Worm (Caenorhabditis elegans) whole organism, L2 larva: ENCODE data around the gene hmt-1.
A peak's percentile ranks its signal among the peaks of the same experiment; 100 is the strongest.

Source experiments
- F13H6.1 ChIP-seq: sonication (generic microtip); optimal IDR thresholded peaks from 2 replicates; lab custom pipeline; 2016; ENCODE audit warnings: missing genetic modification characterization, missing compliant biosample characterization
- R02D3.7 ChIP-seq: fragments of 150-350 bp; optimal IDR thresholded peaks from 2 replicates; lab custom pipeline; 2014; ENCODE audit warnings: missing biosample characterization, missing genetic modification characterization
- ZK546.5 ChIP-seq: sonication (generic microtip); optimal IDR thresholded peaks from 2 replicates; lab custom pipeline; 2017; ENCODE audit warnings: missing biosample characterization, missing genetic modification characterization
- alr-1 ChIP-seq: fragments of 150-350 bp; optimal IDR thresholded peaks from 2 replicates; lab custom pipeline; 2014; ENCODE audit warnings: missing biosample characterization, missing genetic modification characterization
- ama-1 ChIP-seq: fragments of 150-350 bp; optimal IDR thresholded peaks from 2 replicates; lab custom pipeline; 2018; ENCODE audit warnings: inconsistent platforms
- blmp-1 ChIP-seq: sonication (generic microtip); optimal IDR thresholded peaks from 2 replicates; lab custom pipeline; 2017; ENCODE audit warnings: missing genetic modification characterization, mild to moderate bottlenecking, missing compliant biosample characterization, antibody characterized with exemption, moderate library complexity; ENCODE audit not compliant: insufficient read depth
- ceh-82 ChIP-seq: fragments of 150-350 bp; optimal IDR thresholded peaks from 2 replicates; lab custom pipeline; 2014; ENCODE audit warnings: missing biosample characterization, missing genetic modification characterization
- crh-2 ChIP-seq: sonication (generic microtip); optimal IDR thresholded peaks from 2 replicates; lab custom pipeline; 2017; ENCODE audit warnings: missing biosample characterization, missing genetic modification characterization
- egl-27 ChIP-seq: sonication (generic microtip); optimal IDR thresholded peaks from 3 replicates; lab custom pipeline; 2017; ENCODE audit warnings: missing biosample characterization, missing genetic modification reagents, missing genetic modification characterization
- elt-3 ChIP-seq: sonication (generic microtip); optimal IDR thresholded peaks from 2 replicates; lab custom pipeline; 2017; ENCODE audit warnings: missing biosample characterization, missing genetic modification characterization
- fos-1 ChIP-seq: fragments of 150-350 bp; optimal IDR thresholded peaks from 2 replicates; lab custom pipeline; 2014; ENCODE audit warnings: missing biosample characterization, missing genetic modification characterization
- lin-39 ChIP-seq: fragments of 150-350 bp; optimal IDR thresholded peaks from 2 replicates; lab custom pipeline; 2014; ENCODE audit warnings: missing biosample characterization, missing genetic modification reagents, missing genetic modification characterization
- mbf-1 ChIP-seq: sonication (generic microtip); optimal IDR thresholded peaks from 2 replicates; lab custom pipeline; 2017; ENCODE audit warnings: missing biosample characterization, missing genetic modification characterization
- mdl-1 ChIP-seq, 2 experiments: fragments of 150-350 bp in 1 of 2; sonication (generic microtip) in 1 of 2; optimal IDR thresholded peaks; 2 replicates each; lab custom pipeline; 2017; ENCODE audit warnings: missing biosample characterization in 2 of 2, missing genetic modification characterization in 2 of 2
- nhr-10 ChIP-seq: sonication (generic microtip); optimal IDR thresholded peaks from 2 replicates; lab custom pipeline; 2017; ENCODE audit warnings: missing biosample characterization, missing genetic modification characterization
- nhr-12 ChIP-seq: fragments of 150-350 bp; optimal IDR thresholded peaks from 2 replicates; lab custom pipeline; 2014; ENCODE audit warnings: missing biosample characterization, missing genetic modification characterization
- nhr-129 ChIP-seq: fragments of 150-350 bp; optimal IDR thresholded peaks from 2 replicates; lab custom pipeline; 2014; ENCODE audit warnings: missing biosample characterization, missing genetic modification characterization
- nhr-21 ChIP-seq: fragments of 150-350 bp; optimal IDR thresholded peaks from 2 replicates; lab custom pipeline; 2014; ENCODE audit warnings: missing biosample characterization, missing genetic modification characterization
- nhr-237 ChIP-seq: fragments of 150-350 bp; optimal IDR thresholded peaks from 2 replicates; lab custom pipeline; 2014; ENCODE audit warnings: missing biosample characterization, missing genetic modification characterization
- nhr-25 ChIP-seq: fragments of 150-350 bp; sonication (generic microtip); optimal IDR thresholded peaks from 3 replicates; lab custom pipeline; 2014; ENCODE audit warnings: missing biosample characterization, missing genetic modification characterization
- nhr-6 ChIP-seq: fragments of 150-350 bp; optimal IDR thresholded peaks from 2 replicates; lab custom pipeline; 2014; ENCODE audit warnings: missing biosample characterization, missing genetic modification characterization
- nhr-77 ChIP-seq: fragments of 150-350 bp; optimal IDR thresholded peaks from 2 replicates; lab custom pipeline; 2014; ENCODE audit warnings: missing biosample characterization, missing genetic modification characterization
- peb-1 ChIP-seq: fragments of 150-350 bp; optimal IDR thresholded peaks from 2 replicates; lab custom pipeline; 2014; ENCODE audit warnings: missing biosample characterization, missing genetic modification characterization
- skn-1 ChIP-seq: sonication (generic microtip); optimal IDR thresholded peaks from 2 replicates; lab custom pipeline; 2017; ENCODE audit warnings: missing biosample characterization, missing genetic modification characterization
- sma-3 ChIP-seq: sonication (generic microtip); optimal IDR thresholded peaks from 2 replicates; lab custom pipeline; 2016; ENCODE audit warnings: missing genetic modification reagents, missing genetic modification characterization, missing compliant biosample characterization
- sma-9 ChIP-seq, 2 experiments: fragments of 150-350 bp in 1 of 2; sonication (generic microtip) in 1 of 2; optimal IDR thresholded peaks; 2 replicates each; lab custom pipeline; 2014 to 2016; ENCODE audit warnings: missing genetic modification characterization in 2 of 2, mild to moderate bottlenecking in 1 of 2, missing biosample characterization in 1 of 2, missing compliant biosample characterization in 1 of 2, missing genetic modification reagents in 1 of 2, moderate library complexity in 1 of 2
- snpc-4 ChIP-seq: fragments of 150-350 bp; optimal IDR thresholded peaks from 2 replicates; lab custom pipeline; 2014; ENCODE audit warnings: missing biosample characterization, missing genetic modification characterization
- unc-39 ChIP-seq: fragments of 150-350 bp; optimal IDR thresholded peaks from 2 replicates; lab custom pipeline; 2014; ENCODE audit warnings: missing biosample characterization, missing genetic modification characterization
- unc-55 ChIP-seq: fragments of 150-350 bp; sonication (generic microtip); optimal IDR thresholded peaks from 3 replicates; lab custom pipeline; 2014; ENCODE audit warnings: missing biosample characterization, missing genetic modification reagents, missing genetic modification characterization
- unc-62 ChIP-seq: fragments of 150-350 bp; optimal IDR thresholded peaks from 2 replicates; lab custom pipeline; 2014; ENCODE audit warnings: missing biosample characterization, missing genetic modification reagents, missing genetic modification characterization
- zag-1 ChIP-seq: fragments of 150-350 bp; optimal IDR thresholded peaks from 2 replicates; lab custom pipeline; 2014; ENCODE audit warnings: missing biosample characterization, missing genetic modification characterization
- ztf-4 ChIP-seq: fragments of 150-350 bp; optimal IDR thresholded peaks from 2 replicates; lab custom pipeline; 2014; ENCODE audit warnings: missing biosample characterization, missing genetic modification characterization

hmt-1 gene

DNA sequence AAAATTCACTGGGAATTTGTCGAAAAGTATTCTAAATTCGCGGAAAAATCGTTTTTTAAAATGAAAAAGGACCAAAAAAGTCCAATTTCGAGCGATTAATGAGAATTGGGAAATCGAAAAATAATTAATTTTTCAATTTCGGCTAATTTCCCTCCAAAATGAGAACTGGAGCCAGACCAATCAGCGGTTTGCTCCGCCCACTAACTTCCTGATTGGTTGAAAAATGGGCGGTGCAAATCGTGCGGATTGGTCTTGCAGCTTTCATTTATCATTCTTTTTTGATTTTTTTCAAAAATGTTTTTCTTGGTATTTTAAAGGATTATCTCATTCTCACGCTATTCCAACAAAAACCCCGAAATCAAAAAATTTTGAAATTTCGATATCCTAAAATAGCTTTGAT lies 45.7 kb downstream of the hmt-1 start:
- TF ChIP-seq nhr-10 (tag; lab: Kevin White, UChicago) (no peak), nhr-12 (tag; lab: Kevin White, UChicago) (no peak)
- TF ChIP-seq, all 48 proteins: peak for 0

DNA sequence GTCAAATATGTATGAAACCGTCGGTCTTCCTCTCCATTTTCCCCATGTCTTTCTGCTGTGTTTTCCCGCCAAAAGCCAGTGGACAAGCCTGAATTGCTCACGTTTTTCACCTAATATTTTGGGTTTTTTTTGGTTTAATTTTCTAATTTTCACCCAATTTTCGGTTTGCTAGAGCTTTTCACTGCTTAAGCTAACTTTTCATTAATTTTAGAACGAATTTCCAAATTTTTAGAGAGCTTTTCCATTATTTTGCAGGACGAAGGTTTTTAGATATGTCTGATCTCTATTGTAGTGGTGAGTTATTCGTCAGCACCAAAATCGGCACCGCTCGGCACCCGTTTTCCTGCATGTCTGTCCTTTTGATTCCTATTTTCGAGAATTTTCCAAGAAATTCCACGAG lies 46.2 kb downstream of the hmt-1 start:
- no peak for TF ChIP-seq ZK546.5
- TF ChIP-seq peb-1 (tag; lab: Kevin White, UChicago) = no peak
- TF ChIP-seq mdl-1 (tag; optimal IDR thresholded peaks at IDR 0.05; lab: Kevin White, UChicago) = no peak
- TF ChIP-seq nhr-237 (tag; lab: Kevin White, UChicago) = no peak
- no peak for TF ChIP-seq blmp-1
- TF ChIP-seq egl-27 (tag; lab: Kevin White, UChicago) = no peak
- no peak for TF ChIP-seq zag-1 (tag; lab: Kevin White, UChicago)
- no peak for TF ChIP-seq R02D3.7 (tag; lab: Kevin White, UChicago)
- no peak for TF ChIP-seq unc-39 (tag; lab: Kevin White, UChicago)
- no peak for TF ChIP-seq ceh-82
- no peak for TF ChIP-seq unc-62 (GFP tag; lab: Kevin White, UChicago)
- TF ChIP-seq nhr-129 (tag; lab: Kevin White, UChicago) = no peak
- TF ChIP-seq crh-2 (tag; lab: Kevin White, UChicago) = no peak

DNA sequence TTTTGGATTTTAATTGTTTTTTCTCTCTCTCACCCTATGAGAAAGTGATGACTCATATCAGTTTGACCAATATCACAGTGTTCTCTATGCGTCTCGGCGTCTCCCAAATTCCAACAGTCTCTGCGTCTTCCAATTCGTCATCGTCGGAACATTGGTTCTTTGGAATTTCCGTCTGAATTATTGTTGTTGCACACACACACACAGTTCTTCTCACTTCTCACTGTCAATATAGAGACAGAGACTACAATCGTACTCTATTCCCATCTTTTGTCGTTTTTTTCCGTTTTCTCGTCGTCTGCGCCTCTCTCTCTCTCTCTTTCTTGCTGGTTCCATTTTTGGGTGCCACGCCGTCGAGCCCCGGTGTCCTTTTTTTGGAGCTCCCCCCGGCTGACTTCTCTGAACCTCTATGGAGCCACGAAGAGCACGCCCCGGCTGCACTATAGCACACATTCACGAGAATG lies 49.1 kb downstream of the hmt-1 start:
- peak; percentile 20 for TF ChIP-seq nhr-129 (tag; lab: Kevin White, UChicago)
- peak; percentile 58 for TF ChIP-seq sma-3 (GFP tag; lab: Kevin White, UChicago)
- TF ChIP-seq crh-2 (tag; lab: Kevin White, UChicago) = peak; percentile 7
- peak; percentile 93 for TF ChIP-seq fos-1 (tag; lab: Kevin White, UChicago)
- TF ChIP-seq unc-55 (GFP tag; lab: Kevin White, UChicago) = peak; percentile 4
- TF ChIP-seq ama-1 = no peak
- TF ChIP-seq snpc-4 (tag; lab: Kevin White, UChicago) = no peak
- TF ChIP-seq F13H6.1 (tag; lab: Kevin White, UChicago) = peak; percentile 21

DNA sequence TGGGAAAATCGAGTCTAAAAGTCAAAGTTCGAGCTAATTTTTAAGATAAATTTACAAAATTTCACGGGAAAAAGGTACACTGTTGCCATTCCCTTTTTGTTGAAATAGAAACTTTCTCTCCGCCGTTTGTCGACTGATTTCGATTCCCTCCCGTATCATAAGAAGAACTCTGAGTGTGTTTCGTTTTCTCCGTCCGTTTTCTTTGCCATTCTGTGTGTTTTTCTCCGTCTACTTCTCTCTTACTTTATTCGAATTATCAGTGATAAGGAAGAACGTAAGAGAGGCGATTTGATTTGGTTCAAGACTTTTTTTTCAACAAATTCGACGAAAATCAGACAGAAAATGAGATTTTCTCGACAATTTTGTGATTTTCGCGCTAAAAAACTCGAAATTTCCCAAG lies 53.2 kb downstream of the hmt-1 start:
- TF ChIP-seq crh-2 (tag; lab: Kevin White, UChicago) (peak; percentile 37), ZK546.5 (no peak), fos-1 (tag; lab: Kevin White, UChicago) (peak; percentile 84), unc-39 (tag; lab: Kevin White, UChicago) (no peak), blmp-1 (peak; percentile 20), mbf-1 (tag; lab: Kevin White, UChicago) (no peak)

DNA sequence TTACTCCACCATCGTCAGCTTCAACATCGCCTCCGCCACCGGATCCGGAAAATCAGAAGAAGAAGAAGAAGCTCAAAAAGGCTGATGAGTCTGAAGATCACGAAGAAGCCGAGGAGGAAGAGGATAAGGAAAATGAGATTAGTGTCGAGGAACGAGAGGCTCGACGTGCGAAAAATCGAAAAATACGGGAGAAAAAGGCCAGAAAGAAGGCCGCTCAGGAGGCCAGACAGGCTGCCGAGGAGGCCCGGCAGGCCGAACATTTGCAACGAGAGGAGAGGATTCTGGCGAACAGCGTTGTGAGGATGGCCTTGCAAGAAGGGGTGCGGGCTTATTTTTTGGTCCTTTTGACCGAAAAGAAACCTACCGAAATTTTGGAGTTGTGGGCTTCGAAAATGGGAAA lies 54.6 kb downstream of the hmt-1 start:
- TF ChIP-seq zag-1 (tag; lab: Kevin White, UChicago) (no peak), nhr-6 (tag; lab: Kevin White, UChicago) (no peak), alr-1 (tag; lab: Kevin White, UChicago) (no peak), sma-9 (GFP tag; optimal IDR thresholded peaks at IDR 0.05; lab: Kevin White, UChicago) (no peak), sma-9 (tag; optimal IDR thresholded peaks at IDR 0.05; lab: Kevin White, UChicago) (no peak), crh-2 (tag; lab: Kevin White, UChicago) (no peak), lin-39 (tag; lab: Kevin White, UChicago) (no peak), nhr-25 (tag; lab: Kevin White, UChicago) (no peak), nhr-77 (tag; lab: Kevin White, UChicago) (no peak), ceh-82 (no peak), elt-3 (tag; lab: Kevin White, UChicago) (no peak), skn-1 (no peak), nhr-129 (tag; lab: Kevin White, UChicago) (no peak), nhr-21 (no peak), ztf-4 (tag; lab: Kevin White, UChicago) (no peak)
